Fruit fly (Drosophila melanogaster) whole organism, embryonic: ENCODE data around the gene CG4338.

Source experiments
- Ada2b ChIP-seq: fragments of 200-800 bp; sonication (Bioruptor generic); IDR thresholded peaks from 2 replicates; pipeline ENCODE4 v1.3.6; 2022; ENCODE audit warnings: missing biosample characterization, missing genetic modification characterization
- Blimp-1 ChIP-seq: fragments of 200-800 bp; sonication (Bioruptor generic); optimal IDR thresholded peaks from 3 replicates; lab custom pipeline; 2018; ENCODE audit warnings: missing biosample characterization, missing genetic modification characterization, mild to moderate bottlenecking, moderate library complexity, missing genetic modification reagents
- CG10366 ChIP-seq: fragments of 200-800 bp; sonication (Bioruptor generic); IDR thresholded peaks from 2 replicates; pipeline ENCODE4 v1.3.6; 2022; ENCODE audit warnings: missing biosample characterization, missing genetic modification characterization
- CG2199 ChIP-seq: fragments of 200-800 bp; sonication (Bioruptor generic); IDR thresholded peaks from 3 replicates; pipeline ENCODE4 v1.3.6; 2022; ENCODE audit warnings: missing biosample characterization, missing genetic modification characterization
- CG9932 ChIP-seq: fragments of 200-800 bp; sonication (Bioruptor generic); IDR thresholded peaks from 2 replicates; pipeline ENCODE4 v1.3.6; 2022; ENCODE audit warnings: missing biosample characterization, missing genetic modification characterization
- CrebB ChIP-seq: fragments of 200-800 bp; sonication (Bioruptor generic); optimal IDR thresholded peaks from 3 replicates; lab custom pipeline; 2018; ENCODE audit warnings: missing biosample characterization, mild to moderate bottlenecking, missing genetic modification characterization
- HLH4C ChIP-seq: fragments of 200-800 bp; sonication (Bioruptor generic); IDR thresholded peaks from 3 replicates; pipeline ENCODE4 v1.3.6; 2022; ENCODE audit warnings: missing biosample characterization, missing genetic modification characterization; ENCODE audit not compliant: partially characterized antibody
- Sin3A ChIP-seq: fragments of >200 bp; optimal IDR thresholded peaks from 2 replicates; lab custom pipeline; 2018
- Stat92E ChIP-seq, 3 experiments: fragments of >200 bp in 2 of 3; fragments of 200-800 bp in 1 of 3; sonication (Bioruptor generic) in 1 of 3; optimal IDR thresholded peaks; 2 replicates each; lab custom pipeline; 2017 to 2019; ENCODE audit warnings: missing biosample characterization in 3 of 3, missing genetic modification characterization in 3 of 3, mild to moderate bottlenecking in 1 of 3, moderate library complexity in 1 of 3
- br ChIP-seq: fragments of >200 bp; optimal IDR thresholded peaks from 2 replicates; lab custom pipeline; 2017
- onecut ChIP-seq: fragments of 200-800 bp; sonication (Bioruptor generic); IDR thresholded peaks from 2 replicates; pipeline ENCODE4 v1.3.6; 2022; ENCODE audit warnings: missing biosample characterization, missing genetic modification characterization
- peb ChIP-seq: fragments of 200-800 bp; sonication (Bioruptor generic); IDR thresholded peaks from 2 replicates; pipeline ENCODE4 v1.3.6; 2022; ENCODE audit warnings: missing biosample characterization, missing genetic modification characterization

dm6 chr3R:15316326-15316725 is 41.0 kb downstream of the CG4338 start, which contains the start of gene CG14866:
- TF ChIP-seq CG10366 (no peak), peb (no peak), br (lab: Kevin White, UChicago) (no peak), onecut (GFP tag; lab: Robert Waterston, UW) (no peak), CG2199 (GFP tag; lab: Robert Waterston, UW) (no peak), CG9932 (GFP tag; lab: Robert Waterston, UW) (no peak), Blimp-1 (GFP tag; lab: Kevin White, UChicago) (peak; percentile 85), HLH4C (GFP tag; lab: Robert Waterston, UW) (0 out of 3 replicates have a peak, but pooled peaks have one; percentile 29), Ada2b (no peak), CrebB (no peak), Sin3A (lab: Kevin White, UChicago) (no peak), Stat92E (GFP tag; optimal IDR thresholded peaks at IDR 0.05; lab: Kevin White, UChicago) (no peak)
